Worm (Caenorhabditis elegans) whole organism, L4/young adult: ENCODE data around the gene R13A5.11.

Experiments used
- W03F9.2 ChIP-seq: fragments of 150-350 bp; optimal IDR thresholded peaks from 2 replicates; lab custom pipeline; 2014; ENCODE audit warnings: missing biosample characterization, missing genetic modification characterization
- dao-5 ChIP-seq: sonication (generic microtip); optimal IDR thresholded peaks from 2 replicates; lab custom pipeline; 2016; ENCODE audit warnings: missing genotype, missing genetic modification characterization, moderate library complexity, missing compliant biosample characterization
- him-1 ChIP-seq: sonication (generic microtip); optimal IDR thresholded peaks from 2 replicates; lab custom pipeline; 2016; ENCODE audit warnings: missing genotype, missing genetic modification reagents, missing genetic modification characterization, missing compliant biosample characterization

- TF ChIP-seq him-1 (tag; lab: Kevin White, UChicago), result no peak
- TF ChIP-seq W03F9.2, result no peak
- TF ChIP-seq dao-5 (tag; lab: Kevin White, UChicago), result no peak
These were observed 34.5 kb downstream of the R13A5.11 start for ce11 chrIII:7558658-7559057.
